Fruit fly (Drosophila melanogaster): Measurements from ENCODE around the gene skd.

skd gene

dm6 chr3L:21034281-21035221 is 7.3 kb upstream of the skd start, which contains the start of gene siz (continued):
- TF ChIP-seq kay (GFP tag; optimal IDR thresholded peaks at IDR 0.05) (no peak), CG11560 (tag; IDR thresholded peaks at IDR 0.05) (no peak), gem (tag; optimal IDR thresholded peaks at IDR 0.05) (peak; percentile 46), CG14050 (GFP tag; IDR thresholded peaks at IDR 0.05) (no peak), HmgD (GFP tag; optimal IDR thresholded peaks at IDR 0.05) (peak; percentile 17), CG1647 (GFP tag; optimal IDR thresholded peaks at IDR 0.05) (no peak), CG17385 (GFP tag; optimal IDR thresholded peaks at IDR 0.05) (peak; percentile 23), sisA (GFP tag; IDR thresholded peaks at IDR 0.05) (no peak), sens (GFP tag) (peak; percentile 85), pho (GFP tag; optimal IDR thresholded peaks at IDR 0.05) (peak; percentile 25), lab (GFP tag; optimal IDR thresholded peaks at IDR 0.05) (peak; percentile 58), gsb (GFP tag; IDR thresholded peaks at IDR 0.05) (no peak), CG4328 (GFP tag; optimal IDR thresholded peaks at IDR 0.05) (peak; percentile 8), pan (optimal IDR thresholded peaks at IDR 0.05) (no peak), pan (GFP tag; optimal IDR thresholded peaks at IDR 0.05 in 1 of 2, IDR thresholded peaks at IDR 0.05 in 1 of 2) (no peak), CG12155 (GFP tag; optimal IDR thresholded peaks at IDR 0.05) (peak; percentile 79), row (GFP tag; IDR thresholded peaks at IDR 0.05) (peak; percentile 58), br (optimal IDR thresholded peaks at IDR 0.05) (no peak), vvl (GFP tag; IDR thresholded peaks at IDR 0.05) (peak; percentile 72), NK7.1 (GFP tag; optimal IDR thresholded peaks at IDR 0.05) (no peak), gsb-n (tag; optimal IDR thresholded peaks at IDR 0.05) (peak; percentile 45), wek (GFP tag; optimal IDR thresholded peaks at IDR 0.05) (peak; percentile 31), CG42726 (GFP tag; IDR thresholded peaks at IDR 0.05; ENCODE audit: partially characterized antibody) (0 out of 2 replicates have a peak, but pooled peaks have one; percentile 55), CG16813 (GFP tag; IDR thresholded peaks at IDR 0.05; ENCODE audit: partially characterized antibody) (peak; percentile 34; the same call in 2 of the 3 replicates), oc (tag; optimal IDR thresholded peaks at IDR 0.05) (peak; percentile 71), Mes4 (GFP tag; optimal IDR thresholded peaks at IDR 0.05) (peak; percentile 26), mld (GFP tag; IDR thresholded peaks at IDR 0.05; ENCODE audit: partially characterized antibody) (no peak), hbn (GFP tag; IDR thresholded peaks at IDR 0.05; ENCODE audit: partially characterized antibody) (peak; percentile 29; the same call in 1 of the 2 replicates), CG4282 (GFP tag; optimal IDR thresholded peaks at IDR 0.05) (no peak), CG4404 (GFP tag; IDR thresholded peaks at IDR 0.05) (no peak), NFAT (GFP tag; IDR thresholded peaks at IDR 0.05) (0 out of 2 replicates have a peak, but pooled peaks have one; percentile 9), CG3163 (GFP tag; optimal IDR thresholded peaks at IDR 0.05) (no peak), Camta (GFP tag; optimal IDR thresholded peaks at IDR 0.05) (no peak), CG12942 (GFP tag; optimal IDR thresholded peaks at IDR 0.05) (no peak), CG1603 (tag; optimal IDR thresholded peaks at IDR 0.05) (peak; percentile 62), CkIIα-i1 (GFP tag; IDR thresholded peaks at IDR 0.05) (no peak), CG7271 (tag; optimal IDR thresholded peaks at IDR 0.05) (peak; percentile 7), ewg (GFP tag; optimal IDR thresholded peaks at IDR 0.05) (peak; percentile 51), chinmo (GFP tag; IDR thresholded peaks at IDR 0.05; ENCODE audit: partially characterized antibody) (peak; percentile 76; the same call in 1 of the 4 replicates), CG2202 (tag; optimal IDR thresholded peaks at IDR 0.05) (peak; percentile 25), vfl (GFP tag; optimal IDR thresholded peaks at IDR 0.05) (no peak), danr (GFP tag; IDR thresholded peaks at IDR 0.05) (no peak), hkb (optimal IDR thresholded peaks at IDR 0.05) (no peak), hkb (GFP tag; IDR thresholded peaks at IDR 0.05) (peak; percentile 20; the same call in 1 of the 2 replicates), Pdp1 (GFP tag; optimal IDR thresholded peaks at IDR 0.05) (peak in 1 of 2 experiments; percentile 44), Myb (GFP tag; optimal IDR thresholded peaks at IDR 0.05) (peak; percentile 97), pnt (GFP tag; optimal IDR thresholded peaks at IDR 0.05) (no peak), Ravus (GFP tag; IDR thresholded peaks at IDR 0.05) (no peak), Awh (GFP tag; IDR thresholded peaks at IDR 0.05) (no peak)
